Worm (Caenorhabditis elegans): ENCODE results near the gene R12C12.6.

DNA sequence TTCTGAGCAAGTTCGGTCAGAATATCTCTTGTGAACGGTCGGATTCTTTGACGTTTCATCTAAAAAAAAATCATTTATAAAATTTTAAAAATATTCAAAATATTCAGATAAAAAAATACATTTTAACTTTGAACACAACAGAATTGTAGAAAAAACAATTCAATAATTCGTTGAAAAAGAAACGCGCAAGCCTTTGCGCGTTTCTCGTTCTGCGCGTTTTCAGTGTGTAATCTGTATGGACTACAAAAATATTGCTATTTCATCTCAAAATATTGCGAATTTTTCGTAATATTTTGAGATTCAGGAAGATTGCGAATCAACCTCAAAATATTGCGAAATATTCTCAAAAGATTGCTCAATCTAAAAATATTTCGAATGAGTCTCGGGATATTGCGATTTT lies 8.3 kb upstream of the R12C12.6 start, which contains the start of gene R12C12.7:
- TF ChIP-seq blmp-1 (tag; optimal IDR thresholded peaks at IDR 0.05): no peak
- TF ChIP-seq elt-3 (tag; optimal IDR thresholded peaks at IDR 0.05): no peak
- no peak for TF ChIP-seq mep-1 (tag; optimal IDR thresholded peaks at IDR 0.05)
- TF ChIP-seq ztf-11 (tag; optimal IDR thresholded peaks at IDR 0.05): no peak
- TF ChIP-seq nhr-12 (tag; optimal IDR thresholded peaks at IDR 0.05): no peak
- no peak for TF ChIP-seq bed-3 (GFP tag; optimal IDR thresholded peaks at IDR 0.05)
- TF ChIP-seq elt-1 (tag; optimal IDR thresholded peaks at IDR 0.05; ENCODE audit: borderline replicate concordance, insufficient read depth): no peak
- TF ChIP-seq ces-1 (GFP tag; optimal IDR thresholded peaks at IDR 0.05): no peak
- no peak for TF ChIP-seq unc-39 (tag; optimal IDR thresholded peaks at IDR 0.05)
- TF ChIP-seq lsy-2 (tag; optimal IDR thresholded peaks at IDR 0.05): no peak
- TF ChIP-seq sptf-1 (tag; optimal IDR thresholded peaks at IDR 0.05): no peak
- no peak for TF ChIP-seq hlh-1 (tag; optimal IDR thresholded peaks at IDR 0.05)
- TF ChIP-seq drap-1 (GFP tag; optimal IDR thresholded peaks at IDR 0.05): no peak

Data from whole organism, mixed stage, embryonic.